Worm (Caenorhabditis elegans): ENCODE data around the gene F26F12.8.

The F26F12.8 gene

ce11 chrV:5851631-5852030, 10.7 kb downstream of the F26F12.8 start:
- TF ChIP-seq unc-62 (GFP tag; optimal IDR thresholded peaks at IDR 0.05) = no peak

ce11 chrV:5850671-5851070, 11.7 kb downstream of the F26F12.8 start:
- TF ChIP-seq unc-62 (GFP tag; optimal IDR thresholded peaks at IDR 0.05) = no peak

ce11 chrV:5848015-5848609, 14.2 kb downstream of the F26F12.8 start:
- no peak for TF ChIP-seq unc-62 (GFP tag; optimal IDR thresholded peaks at IDR 0.05)

ce11 chrV:5846729-5847128, 15.6 kb downstream of the F26F12.8 start:
- no peak for TF ChIP-seq unc-62 (GFP tag; optimal IDR thresholded peaks at IDR 0.05)

ce11 chrV:5845669-5846189, 16.6 kb downstream of the F26F12.8 start, which contains the start of gene F26F12.3:
Gene F26F12.3, minus strand, starts transcription at chrV:5845719.
- no peak for TF ChIP-seq unc-62 (GFP tag; optimal IDR thresholded peaks at IDR 0.05)

ce11 chrV:5845162-5845561, 17.2 kb downstream of the F26F12.8 start:
- no peak for TF ChIP-seq unc-62 (GFP tag; optimal IDR thresholded peaks at IDR 0.05)

ce11 chrV:5844349-5844760, 18.0 kb downstream of the F26F12.8 start:
- no peak for TF ChIP-seq unc-62 (GFP tag; optimal IDR thresholded peaks at IDR 0.05)

- TF ChIP-seq unc-62 (GFP tag; optimal IDR thresholded peaks at IDR 0.05) = no peak
These were observed 18.7 kb downstream of the F26F12.8 start for ce11 chrV:5843415-5844337.

ce11 chrV:5842507-5843144, 19.7 kb downstream of the F26F12.8 start:
- TF ChIP-seq unc-62 (GFP tag; optimal IDR thresholded peaks at IDR 0.05) = no peak

ce11 chrV:5840939-5841338, 21.4 kb downstream of the F26F12.8 start:
- TF ChIP-seq unc-62 (GFP tag; optimal IDR thresholded peaks at IDR 0.05) = no peak

- TF ChIP-seq unc-62 (GFP tag; optimal IDR thresholded peaks at IDR 0.05) = no peak
These were observed 23.6 kb downstream of the F26F12.8 start, which contains the start of gene F26F12.2 for ce11 chrV:5838576-5839366. Gene F26F12.2, minus strand, starts transcription at chrV:5838613.

ce11 chrV:5836616-5836982, 25.7 kb downstream of the F26F12.8 start, which contains the start of gene col-140:
Gene col-140, minus strand, starts transcription at chrV:5836834.
- no peak for TF ChIP-seq unc-62 (GFP tag; optimal IDR thresholded peaks at IDR 0.05)

ce11 chrV:5835979-5836615, 26.2 kb downstream of the F26F12.8 start:
- no peak for TF ChIP-seq unc-62 (GFP tag; optimal IDR thresholded peaks at IDR 0.05)

- TF ChIP-seq unc-62 (GFP tag; optimal IDR thresholded peaks at IDR 0.05) = no peak
These were observed 26.9 kb downstream of the F26F12.8 start for ce11 chrV:5835397-5835796.

- no peak for TF ChIP-seq unc-62 (GFP tag; optimal IDR thresholded peaks at IDR 0.05)
These were observed 28.8 kb downstream of the F26F12.8 start, which contains the start of gene srh-76 for ce11 chrV:5833531-5833930. Gene srh-76, plus strand, starts transcription at chrV:5833831.

All from whole organism, dauer.